Fruit fly (Drosophila melanogaster): ENCODE data around the gene Hrb87F.

- TF ChIP-seq CTCF (optimal IDR thresholded peaks at IDR 0.05) (no peak), CG8478 (optimal IDR thresholded peaks at IDR 0.05) (no peak)
These were observed 43.1 kb downstream of the Hrb87F start for dm6 chr3R:13617228-13617627.
